Fruit fly (Drosophila melanogaster): ENCODE results near the gene CG14259.

dm6 chr3R:27084528-27085052 is 9.7 kb upstream of the CG14259 start:
- TF ChIP-seq insv (optimal IDR thresholded peaks at IDR 0.05) (no peak), h (optimal IDR thresholded peaks at IDR 0.05) (no peak), Sin3A (optimal IDR thresholded peaks at IDR 0.05) (no peak), psq (optimal IDR thresholded peaks at IDR 0.05) (no peak), ttk (optimal IDR thresholded peaks at IDR 0.05) (no peak)
